Worm (Caenorhabditis elegans): Measurements from ENCODE around the gene Y55F3AM.13.

- no peak for TF ChIP-seq sox-2 (GFP tag; IDR thresholded peaks at IDR 0.05)
- no peak for TF ChIP-seq sox-4 (tag; optimal IDR thresholded peaks at IDR 0.05)
- TF ChIP-seq fkh-6 (tag; optimal IDR thresholded peaks at IDR 0.05), result no peak
- no peak for TF ChIP-seq sdc-2 (tag; optimal IDR thresholded peaks at IDR 0.05)
- no peak for TF ChIP-seq ref-2 (tag; optimal IDR thresholded peaks at IDR 0.05)
- no peak for TF ChIP-seq ama-1 (optimal IDR thresholded peaks at IDR 0.05)
- TF ChIP-seq fkh-10 (GFP tag; optimal IDR thresholded peaks at IDR 0.05), result no peak
- TF ChIP-seq che-1 (tag; optimal IDR thresholded peaks at IDR 0.05), result no peak
- TF ChIP-seq ets-4 (tag; optimal IDR thresholded peaks at IDR 0.05), result no peak
- no peak for TF ChIP-seq npax-4 (tag; optimal IDR thresholded peaks at IDR 0.05)
- no peak for TF ChIP-seq odd-2 (tag; optimal IDR thresholded peaks at IDR 0.05)
- no peak for TF ChIP-seq nhr-11 (tag; optimal IDR thresholded peaks at IDR 0.05)
- no peak for TF ChIP-seq eyg-1 (tag; optimal IDR thresholded peaks at IDR 0.05)
- TF ChIP-seq pqm-1 (tag; optimal IDR thresholded peaks at IDR 0.05), result no peak
Measured at ce11 chrIV:1046996-1047395, 9.1 kb downstream of the Y55F3AM.13 start.

Measured in whole organism, late embryonic.